Worm (Caenorhabditis elegans) whole organism, L3 larva: ENCODE measurements around the gene dos-3.

Experiments
- egl-27 ChIP-seq: sonication (generic microtip); optimal IDR thresholded peaks from 4 replicates; lab custom pipeline; 2017; ENCODE audit warnings: missing biosample characterization, missing genetic modification reagents, missing genetic modification characterization
- fkh-10 ChIP-seq: sonication (generic microtip); optimal IDR thresholded peaks from 2 replicates; lab custom pipeline; 2017; ENCODE audit warnings: missing biosample characterization, missing genetic modification reagents, missing genetic modification characterization

DNA sequence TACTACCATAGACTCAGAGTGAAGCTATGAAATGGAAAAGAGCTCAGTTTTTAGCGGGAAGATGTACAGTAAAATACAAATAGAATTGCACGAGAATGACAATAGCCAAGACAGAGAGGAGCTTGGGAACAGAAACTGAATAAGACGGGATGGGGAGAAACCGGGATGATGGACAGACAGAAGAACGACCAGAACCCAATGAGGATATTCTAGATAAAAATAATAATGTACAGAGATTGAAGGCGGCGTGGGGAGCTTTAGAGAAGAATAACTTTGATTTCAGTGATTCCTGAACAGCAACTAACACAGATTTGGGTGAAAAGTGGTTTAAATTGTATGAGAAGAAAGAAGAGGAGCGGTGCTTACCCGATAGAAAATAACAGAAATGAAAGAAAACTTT is 42.1 kb upstream of the dos-3 start:
- TF ChIP-seq egl-27 (no peak), fkh-10 (GFP tag; lab: Kevin White, UChicago) (no peak)
